Worm (Caenorhabditis elegans): ENCODE results near the gene Y75B8A.28.

Y75B8A.28 gene

ce11 chrIII:12315179-12315578 lies 3.7 kb upstream of the Y75B8A.28 start, which contains the start of gene Y75B8A.37:
Gene Y75B8A.37 (plus strand): TSS chrIII:12315479.
- TF ChIP-seq hlh-30 (tag; optimal IDR thresholded peaks at IDR 0.05; ENCODE audit: insufficient read depth): no peak
- TF ChIP-seq hlh-15 (tag; optimal IDR thresholded peaks at IDR 0.05): no peak
- TF ChIP-seq ceh-31 (tag; optimal IDR thresholded peaks at IDR 0.05): no peak
- no peak for TF ChIP-seq elt-2 (tag; optimal IDR thresholded peaks at IDR 0.05)
- TF ChIP-seq nhr-232 (tag; optimal IDR thresholded peaks at IDR 0.05): no peak
- TF ChIP-seq rnt-1 (tag; optimal IDR thresholded peaks at IDR 0.05): no peak
- no peak for TF ChIP-seq lim-6 (tag; optimal IDR thresholded peaks at IDR 0.05)
- TF ChIP-seq pha-2 (tag; optimal IDR thresholded peaks at IDR 0.05): no peak
- TF ChIP-seq ceh-19 (GFP tag; optimal IDR thresholded peaks at IDR 0.05): no peak
- TF ChIP-seq pha-4 (tag; optimal IDR thresholded peaks at IDR 0.05): no peak
- TF ChIP-seq npax-4 (tag; optimal IDR thresholded peaks at IDR 0.05): no peak
- no peak for TF ChIP-seq odd-2 (tag; optimal IDR thresholded peaks at IDR 0.05)
- TF ChIP-seq unc-3 (GFP tag; conservative IDR thresholded peaks at IDR 0.05): no peak
- TF ChIP-seq unc-3 (tag; optimal IDR thresholded peaks at IDR 0.05): no peak
- no peak for TF ChIP-seq che-1 (tag; optimal IDR thresholded peaks at IDR 0.05)
- TF ChIP-seq T23F11.4 (GFP tag; optimal IDR thresholded peaks at IDR 0.05): no peak

ce11 chrIII:12317492-12317891 lies 1.4 kb upstream of the Y75B8A.28 start:
- TF ChIP-seq elt-2 (tag; optimal IDR thresholded peaks at IDR 0.05) (peak; percentile 40), pat-9 (tag; optimal IDR thresholded peaks at IDR 0.05) (no peak)

- TF ChIP-seq ref-2 (tag; optimal IDR thresholded peaks at IDR 0.05) (no peak), ceh-19 (GFP tag; optimal IDR thresholded peaks at IDR 0.05) (no peak), fax-1 (tag; optimal IDR thresholded peaks at IDR 0.05) (no peak), elt-2 (tag; optimal IDR thresholded peaks at IDR 0.05) (peak; percentile 88), madf-2 (tag; optimal IDR thresholded peaks at IDR 0.05) (no peak), fkh-10 (GFP tag; optimal IDR thresholded peaks at IDR 0.05) (no peak)
Observed at ce11 chrIII:12325284-12325683, 6.4 kb downstream of the Y75B8A.28 start.

ce11 chrIII:12327528-12327997 lies 8.7 kb downstream of the Y75B8A.28 start, which contains the start of the genes zip-12 and Y75B8A.63:
Gene zip-12 (plus strand): TSS chrIII:12327914.
Gene Y75B8A.63 (plus strand): TSS chrIII:12327947.
- peak; percentile 73 for TF ChIP-seq elt-2 (tag; optimal IDR thresholded peaks at IDR 0.05)
- TF ChIP-seq syd-9 (tag; optimal IDR thresholded peaks at IDR 0.05): no peak

ce11 chrIII:12331300-12331699 lies 12.4 kb downstream of the Y75B8A.28 start:
- TF ChIP-seq ceh-22 (tag; optimal IDR thresholded peaks at IDR 0.05): no peak
- TF ChIP-seq nfya-1 (tag; optimal IDR thresholded peaks at IDR 0.05): peak; percentile 95

- no peak for TF ChIP-seq zip-5 (tag; optimal IDR thresholded peaks at IDR 0.05)
- TF ChIP-seq fax-1 (tag; optimal IDR thresholded peaks at IDR 0.05): no peak
- TF ChIP-seq ets-4 (tag; optimal IDR thresholded peaks at IDR 0.05): no peak
- no peak for TF ChIP-seq ceh-22 (tag; optimal IDR thresholded peaks at IDR 0.05)
- no peak for TF ChIP-seq C08G9.2 (tag; optimal IDR thresholded peaks at IDR 0.05)
- TF ChIP-seq che-1 (tag; optimal IDR thresholded peaks at IDR 0.05): no peak
- TF ChIP-seq pros-1 (tag; optimal IDR thresholded peaks at IDR 0.05): no peak
- TF ChIP-seq C38D4.7 (GFP tag; optimal IDR thresholded peaks at IDR 0.05): no peak
- TF ChIP-seq lim-6 (tag; optimal IDR thresholded peaks at IDR 0.05): no peak
- no peak for TF ChIP-seq elt-4 (tag; optimal IDR thresholded peaks at IDR 0.05)
- no peak for TF ChIP-seq dve-1 (tag; optimal IDR thresholded peaks at IDR 0.05)
- no peak for TF ChIP-seq ama-1 (optimal IDR thresholded peaks at IDR 0.05)
- TF ChIP-seq pha-2 (tag; optimal IDR thresholded peaks at IDR 0.05): no peak
- no peak for TF ChIP-seq pat-9 (tag; optimal IDR thresholded peaks at IDR 0.05)
- no peak for TF ChIP-seq hlh-30 (tag; optimal IDR thresholded peaks at IDR 0.05; ENCODE audit: insufficient read depth)
- no peak for TF ChIP-seq ttx-3 (tag; optimal IDR thresholded peaks at IDR 0.05)
- no peak for TF ChIP-seq Y22D7AL.16 (tag; optimal IDR thresholded peaks at IDR 0.05)
- no peak for TF ChIP-seq nhr-11 (tag; optimal IDR thresholded peaks at IDR 0.05)
Observed at ce11 chrIII:12333445-12333844, 14.6 kb downstream of the Y75B8A.28 start, which contains the start of gene zip-1. Gene zip-1 (plus strand): TSS chrIII:12333745.
